Worm (Caenorhabditis elegans) whole organism, mixed stage, embryonic: ENCODE data around the gene R02F11.11.

Experiments used
- elt-3 ChIP-seq: fragments of 150-350 bp; optimal IDR thresholded peaks from 2 replicates; lab custom pipeline; 2014; ENCODE audit warnings: missing biosample characterization, missing genetic modification characterization
- lin-32 ChIP-seq: fragments of 200-800 bp; sonication (Bioruptor generic); optimal IDR thresholded peaks from 2 replicates; lab custom pipeline; 2018; ENCODE audit warnings: mild to moderate bottlenecking, missing genetic modification characterization, missing compliant biosample characterization
- nhr-28 ChIP-seq: fragments of 150-350 bp; optimal IDR thresholded peaks from 2 replicates; lab custom pipeline; 2014; ENCODE audit warnings: missing biosample characterization, missing genetic modification characterization
- sptf-1 ChIP-seq: sonication (generic microtip); optimal IDR thresholded peaks from 2 replicates; lab custom pipeline; 2017; ENCODE audit warnings: mild to moderate bottlenecking, missing genetic modification characterization, moderate library complexity, missing compliant biosample characterization
- unc-39 ChIP-seq: fragments of 150-350 bp; optimal IDR thresholded peaks from 2 replicates; lab custom pipeline; 2014; ENCODE audit warnings: missing biosample characterization, missing genetic modification characterization
- unc-62 ChIP-seq: fragments of 150-350 bp; optimal IDR thresholded peaks from 2 replicates; lab custom pipeline; 2014; ENCODE audit warnings: missing biosample characterization, missing genetic modification reagents, missing genetic modification characterization
- ztf-11 ChIP-seq: fragments of 150-350 bp; optimal IDR thresholded peaks from 2 replicates; lab custom pipeline; 2014; ENCODE audit warnings: missing biosample characterization, missing genetic modification characterization

DNA sequence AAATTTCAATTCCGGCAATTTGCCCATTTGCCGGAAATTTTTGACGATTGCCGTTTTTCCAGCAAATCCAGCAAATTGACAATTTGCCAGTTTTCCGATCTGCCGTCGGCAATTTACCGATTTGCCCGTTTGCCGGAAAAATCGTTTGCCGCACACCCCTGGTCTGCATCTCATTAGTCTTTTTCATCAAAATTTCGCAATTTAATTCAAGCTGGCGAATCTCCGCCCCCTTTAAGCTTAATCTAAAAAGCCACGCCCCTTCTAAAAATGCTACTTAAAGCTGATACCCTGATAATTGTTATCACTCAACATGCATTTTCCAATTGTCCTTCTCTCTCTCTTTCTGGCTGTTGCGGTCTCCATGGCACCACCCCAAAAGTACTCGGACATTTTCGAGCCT, 8.4 kb upstream of the R02F11.11 start, which contains the start of gene Y60C6A.1:
- TF ChIP-seq lin-32 (no peak), ztf-11 (tag; lab: Kevin White, UChicago) (no peak), unc-39 (tag; lab: Kevin White, UChicago) (no peak), unc-62 (GFP tag; lab: Kevin White, UChicago) (no peak), nhr-28 (no peak), elt-3 (tag; lab: Kevin White, UChicago) (no peak), sptf-1 (tag; lab: Kevin White, UChicago) (no peak)
